Worm (Caenorhabditis elegans) whole organism, early embryonic: ENCODE measurements around the gene nspg-11.

ENCODE experiments used
- ama-1 ChIP-seq: fragments of 150-350 bp; optimal IDR thresholded peaks from 2 replicates; lab custom pipeline; 2014
- ceh-13 ChIP-seq: fragments of 200-800 bp; sonication (Bioruptor generic); optimal IDR thresholded peaks from 2 replicates; lab custom pipeline; 2018; ENCODE audit warnings: mild to moderate bottlenecking, missing genetic modification characterization, missing compliant biosample characterization
- ets-7 ChIP-seq: sonication (generic microtip); optimal IDR thresholded peaks from 2 replicates; lab custom pipeline; 2016; ENCODE audit warnings: missing genotype, missing genetic modification characterization, missing compliant biosample characterization
- flt-1 ChIP-seq: fragments of 200-800 bp; sonication (Bioruptor generic); IDR thresholded peaks from 2 replicates; pipeline ENCODE4 v1.3.6; 2022; ENCODE audit warnings: missing genetic modification characterization, missing compliant biosample characterization
- hmbx-1 ChIP-seq: sonication (generic microtip); optimal IDR thresholded peaks from 2 replicates; lab custom pipeline; 2016; ENCODE audit warnings: mild to moderate bottlenecking, missing genetic modification characterization, missing compliant biosample characterization
- scrt-1 ChIP-seq: fragments of 200-800 bp; sonication (Bioruptor generic); IDR thresholded peaks from 2 replicates; pipeline ENCODE4 v1.3.6; 2022; ENCODE audit warnings: missing genetic modification characterization, missing compliant biosample characterization

DNA sequence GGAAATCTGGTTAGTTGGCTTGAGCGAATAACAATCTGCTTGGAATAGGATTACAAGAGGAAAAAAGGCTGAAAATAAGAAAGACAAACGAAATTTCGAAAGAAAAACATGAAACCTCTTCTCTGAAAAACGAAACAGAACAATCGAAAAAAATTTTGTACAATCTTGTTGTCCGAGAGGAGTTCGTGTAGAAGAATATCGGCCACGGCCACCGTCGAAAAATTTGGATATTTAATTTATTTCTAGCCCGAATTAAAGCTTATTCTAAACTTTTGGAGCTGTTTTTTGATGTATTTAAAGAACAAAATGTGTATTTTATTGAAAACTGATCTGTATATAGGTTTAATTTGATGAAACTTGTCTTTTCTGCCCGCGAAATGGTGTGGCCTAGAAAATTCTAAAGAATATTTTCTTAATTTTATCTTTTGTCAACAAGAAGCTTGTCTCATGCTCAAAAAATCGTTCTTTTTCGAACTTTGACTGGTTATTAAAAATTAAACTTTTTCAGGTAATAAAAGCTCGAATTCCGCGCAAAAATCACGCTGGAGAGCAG lies 12.7 kb upstream of the nspg-11 start, which contains the start of gene T20D3.5:
- TF ChIP-seq flt-1 (no peak), hmbx-1 (no peak), ets-7 (tag; lab: Kevin White, UChicago) (no peak), ama-1 (lab: Kevin White, UChicago) (no peak), ceh-13 (GFP tag; lab: Kevin White, UChicago) (no peak), scrt-1 (GFP tag; lab: Robert Waterston, UW) (no peak)
